Worm (Caenorhabditis elegans) whole organism, L2 larva: ENCODE data around the gene Y37E11B.10.

ENCODE experiments used
- Y55F3AM.14 ChIP-seq: fragments of 200-800 bp; sonication (Bioruptor generic); optimal IDR thresholded peaks from 2 replicates; lab custom pipeline; 2018; ENCODE audit warnings: mild to moderate bottlenecking, missing genetic modification characterization, missing compliant biosample characterization
- alr-1 ChIP-seq: fragments of 150-350 bp; optimal IDR thresholded peaks from 2 replicates; lab custom pipeline; 2014; ENCODE audit warnings: missing biosample characterization, missing genetic modification characterization
- ama-1 ChIP-seq: fragments of 150-350 bp; optimal IDR thresholded peaks from 2 replicates; lab custom pipeline; 2018; ENCODE audit warnings: inconsistent platforms
- nhr-11 ChIP-seq: fragments of 150-350 bp; optimal IDR thresholded peaks from 2 replicates; lab custom pipeline; 2014; ENCODE audit warnings: missing biosample characterization, missing genetic modification characterization
- nhr-129 ChIP-seq: fragments of 150-350 bp; optimal IDR thresholded peaks from 2 replicates; lab custom pipeline; 2014; ENCODE audit warnings: missing biosample characterization, missing genetic modification characterization
- nhr-237 ChIP-seq: fragments of 150-350 bp; optimal IDR thresholded peaks from 2 replicates; lab custom pipeline; 2014; ENCODE audit warnings: missing biosample characterization, missing genetic modification characterization
- sma-3 ChIP-seq: sonication (generic microtip); optimal IDR thresholded peaks from 2 replicates; lab custom pipeline; 2016; ENCODE audit warnings: missing genetic modification reagents, missing genetic modification characterization, missing compliant biosample characterization

DNA sequence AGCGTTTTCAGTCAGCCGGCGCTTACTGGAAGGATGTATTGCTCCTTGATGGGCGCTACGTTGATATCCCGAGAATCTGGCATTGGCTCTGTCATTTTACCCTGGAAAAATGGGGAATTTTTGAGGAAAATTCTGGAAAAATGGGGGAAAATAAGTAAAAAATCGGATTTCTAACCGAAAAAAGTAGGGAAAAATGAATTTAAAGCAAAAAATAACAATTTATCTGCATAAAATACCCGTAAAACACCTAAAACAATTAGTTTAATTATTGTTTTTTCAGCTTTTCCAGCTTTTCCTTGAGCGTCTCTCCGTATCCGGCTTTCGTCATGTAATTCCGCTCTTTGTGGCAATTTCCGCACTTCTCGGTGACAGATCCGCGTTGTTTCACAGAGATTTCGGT is 7.8 kb downstream of the Y37E11B.10 start, which contains the start of gene Y37E11B.5:
- TF ChIP-seq nhr-129 (tag; lab: Kevin White, UChicago) (no peak), Y55F3AM.14 (GFP tag; lab: Kevin White, UChicago) (no peak), nhr-237 (no peak), alr-1 (no peak), sma-3 (GFP tag; lab: Kevin White, UChicago) (no peak), ama-1 (lab: Kevin White, UChicago) (no peak), nhr-11 (tag; lab: Kevin White, UChicago) (no peak)
